Worm (Caenorhabditis elegans) whole organism, midembryonic: Measurements from ENCODE around the gene slc-25A26.

Experiments
- klf-2 ChIP-seq: fragments of 200-800 bp; sonication (Bioruptor generic); conservative IDR thresholded peaks from 2 replicates; pipeline ENCODE4 v1.3.6; 2022; ENCODE audit warnings: missing genetic modification reagents, missing genetic modification characterization, missing compliant biosample characterization
- tab-1 ChIP-seq: fragments of 200-800 bp; sonication (Bioruptor generic); IDR thresholded peaks from 2 replicates; pipeline ENCODE4 v1.3.6; 2022; ENCODE audit warnings: missing genetic modification characterization, missing compliant biosample characterization

- TF ChIP-seq tab-1 (GFP tag; lab: Robert Waterston, UW) = no peak
- no peak for TF ChIP-seq klf-2 (GFP tag; lab: Robert Waterston, UW)
Measured at ce11 chrIV:8888525-8889026, 41.7 kb upstream of the slc-25A26 start, which contains the start of gene oma-1.
